Worm (Caenorhabditis elegans) whole organism, L1 larva: ENCODE measurements around the gene F23H12.7.

Source experiments
- C04F5.9 ChIP-seq: sonication (generic microtip); optimal IDR thresholded peaks from 2 replicates; lab custom pipeline; 2016; ENCODE audit warnings: missing genetic modification characterization, missing compliant biosample characterization
- C16A3.4 ChIP-seq: fragments of 150-350 bp; optimal IDR thresholded peaks from 2 replicates; lab custom pipeline; 2014; ENCODE audit warnings: missing biosample characterization, missing genetic modification characterization
- F16B12.6 ChIP-seq: fragments of 150-350 bp; optimal IDR thresholded peaks from 2 replicates; lab custom pipeline; 2014; ENCODE audit warnings: missing biosample characterization, missing genetic modification characterization
- aly-2 ChIP-seq: fragments of 150-350 bp; optimal IDR thresholded peaks from 2 replicates; lab custom pipeline; 2014; ENCODE audit warnings: missing biosample characterization, missing genetic modification characterization
- ama-1 ChIP-seq: fragments of 150-350 bp; optimal IDR thresholded peaks from 2 replicates; lab custom pipeline; 2014
- ceh-63 ChIP-seq: fragments of 200-800 bp; sonication (Bioruptor generic); optimal IDR thresholded peaks from 2 replicates; lab custom pipeline; 2018; ENCODE audit warnings: mild to moderate bottlenecking, missing genetic modification characterization, missing compliant biosample characterization
- ceh-8 ChIP-seq: fragments of 200-800 bp; sonication (Bioruptor generic); optimal IDR thresholded peaks from 2 replicates; lab custom pipeline; 2018; ENCODE audit warnings: mild to moderate bottlenecking, missing genetic modification characterization, moderate library complexity, missing compliant biosample characterization
- ceh-82 ChIP-seq, 3 experiments: fragments of 150-350 bp in 1 of 3; sonication (generic microtip) in 2 of 3; optimal IDR thresholded peaks; 2 replicates each; lab custom pipeline; 2014 to 2017; ENCODE audit warnings: missing biosample characterization in 3 of 3, missing genetic modification characterization in 3 of 3
- ceh-90 ChIP-seq: sonication (generic microtip); optimal IDR thresholded peaks from 2 replicates; lab custom pipeline; 2016; ENCODE audit warnings: missing genetic modification characterization, missing compliant biosample characterization
- dpl-1 ChIP-seq, 3 experiments: fragments of 150-350 bp in 2 of 3; sonication (generic microtip) in 1 of 3; optimal IDR thresholded peaks; 2 replicates each; lab custom pipeline; 2014 to 2017; ENCODE audit warnings: missing biosample characterization in 3 of 3, missing genetic modification characterization in 3 of 3, missing genetic modification reagents in 3 of 3
- dsc-1 ChIP-seq: sonication (generic microtip); optimal IDR thresholded peaks from 2 replicates; lab custom pipeline; 2016; ENCODE audit warnings: mild to moderate bottlenecking, missing genetic modification characterization, missing compliant biosample characterization
- efl-3 ChIP-seq: fragments of 200-800 bp; sonication (Bioruptor generic); optimal IDR thresholded peaks from 2 replicates; lab custom pipeline; 2018; ENCODE audit warnings: mild to moderate bottlenecking, missing genetic modification characterization, missing compliant biosample characterization
- elt-2 ChIP-seq: sonication (generic microtip); optimal IDR thresholded peaks from 2 replicates; lab custom pipeline; 2016; ENCODE audit warnings: missing genetic modification characterization, mild to moderate bottlenecking, inconsistent platforms, missing compliant biosample characterization, missing genetic modification reagents
- grh-1 ChIP-seq: fragments of 200-800 bp; sonication (Bioruptor generic); IDR thresholded peaks from 2 replicates; pipeline ENCODE4 v1.3.6; 2022; ENCODE audit warnings: missing genetic modification reagents, missing genetic modification characterization, missing compliant biosample characterization
- hlh-17 ChIP-seq: fragments of 200-800 bp; sonication (Bioruptor generic); optimal IDR thresholded peaks from 2 replicates; lab custom pipeline; 2018; ENCODE audit warnings: missing genetic modification characterization, mild to moderate bottlenecking, missing compliant biosample characterization, moderate library complexity, borderline replicate concordance
- hlh-4 ChIP-seq: sonication (generic microtip); optimal IDR thresholded peaks from 2 replicates; lab custom pipeline; 2016; ENCODE audit warnings: mild to moderate bottlenecking, missing genetic modification characterization, missing compliant biosample characterization
- hpl-2 ChIP-seq: fragments of 150-350 bp; optimal IDR thresholded peaks from 2 replicates; lab custom pipeline; 2014; ENCODE audit warnings: missing biosample characterization, missing genetic modification reagents, missing genetic modification characterization
- isw-1 ChIP-seq: fragments of 200-800 bp; sonication (Bioruptor generic); IDR thresholded peaks from 2 replicates; pipeline ENCODE4 v1.3.6; 2022; ENCODE audit warnings: missing genetic modification characterization, missing compliant biosample characterization
- lin-14 ChIP-seq: fragments of 200-800 bp; sonication (Bioruptor generic); optimal IDR thresholded peaks from 2 replicates; lab custom pipeline; 2018; ENCODE audit warnings: mild to moderate bottlenecking, missing genetic modification characterization, moderate library complexity, missing compliant biosample characterization
- lin-15B ChIP-seq: fragments of 150-350 bp; sonication (generic microtip); optimal IDR thresholded peaks from 3 replicates; lab custom pipeline; 2014; ENCODE audit warnings: missing biosample characterization, missing genetic modification characterization
- lin-39 ChIP-seq: fragments of 150-350 bp; optimal IDR thresholded peaks from 2 replicates; lab custom pipeline; 2014; ENCODE audit warnings: missing biosample characterization, missing genetic modification reagents, missing genetic modification characterization
- lsy-2 ChIP-seq, 2 experiments: fragments of 150-350 bp; optimal IDR thresholded peaks; 2 replicates each; lab custom pipeline; 2014; ENCODE audit warnings: missing biosample characterization in 2 of 2, missing genetic modification characterization in 2 of 2
- mab-9 ChIP-seq: fragments of 200-800 bp; sonication (Bioruptor generic); IDR thresholded peaks from 2 replicates; pipeline ENCODE4 v1.3.6; 2022; ENCODE audit warnings: missing genetic modification reagents, missing genetic modification characterization, missing compliant biosample characterization
- nhr-11 ChIP-seq: fragments of 150-350 bp; optimal IDR thresholded peaks from 2 replicates; lab custom pipeline; 2014; ENCODE audit warnings: missing biosample characterization, missing genetic modification characterization
- nhr-12 ChIP-seq: sonication (generic microtip); optimal IDR thresholded peaks from 2 replicates; lab custom pipeline; 2017; ENCODE audit warnings: missing biosample characterization, missing genetic modification characterization
- nhr-19 ChIP-seq: fragments of 200-800 bp; sonication (Bioruptor generic); conservative IDR thresholded peaks from 2 replicates; pipeline ENCODE4 v1.3.6; 2022; ENCODE audit warnings: missing genetic modification characterization, missing compliant biosample characterization
- nhr-20 ChIP-seq: sonication (generic microtip); optimal IDR thresholded peaks from 2 replicates; lab custom pipeline; 2016; ENCODE audit warnings: mild to moderate bottlenecking, missing genetic modification characterization, missing compliant biosample characterization
- nhr-28 ChIP-seq: fragments of 150-350 bp; optimal IDR thresholded peaks from 2 replicates; lab custom pipeline; 2014; ENCODE audit warnings: missing biosample characterization, missing genetic modification characterization
- nhr-71 ChIP-seq: sonication (generic microtip); optimal IDR thresholded peaks from 2 replicates; lab custom pipeline; 2016; ENCODE audit warnings: mild to moderate bottlenecking, missing genetic modification characterization, moderate library complexity, missing compliant biosample characterization
- nhr-77 ChIP-seq: fragments of 150-350 bp; optimal IDR thresholded peaks from 2 replicates; lab custom pipeline; 2014; ENCODE audit warnings: missing biosample characterization, missing genetic modification characterization
- pax-3 ChIP-seq: fragments of 200-800 bp; sonication (Bioruptor generic); optimal IDR thresholded peaks from 2 replicates; lab custom pipeline; 2018; ENCODE audit warnings: mild to moderate bottlenecking, missing genetic modification characterization, moderate library complexity, missing compliant biosample characterization
- rnt-1 ChIP-seq: sonication (generic microtip); optimal IDR thresholded peaks from 2 replicates; lab custom pipeline; 2016; ENCODE audit warnings: mild to moderate bottlenecking, missing genetic modification characterization, moderate library complexity, missing compliant biosample characterization
- snpc-4 ChIP-seq: fragments of 150-350 bp; optimal IDR thresholded peaks from 2 replicates; lab custom pipeline; 2014; ENCODE audit warnings: missing biosample characterization, missing genetic modification characterization
- sox-4 ChIP-seq: sonication (generic microtip); optimal IDR thresholded peaks from 2 replicates; lab custom pipeline; 2016; ENCODE audit warnings: missing genetic modification characterization, missing compliant biosample characterization
- sptf-1 ChIP-seq: fragments of 150-350 bp; optimal IDR thresholded peaks from 2 replicates; lab custom pipeline; 2014; ENCODE audit warnings: missing biosample characterization, missing genetic modification characterization
- sup-37 ChIP-seq: fragments of 200-800 bp; sonication (Bioruptor generic); optimal IDR thresholded peaks from 2 replicates; lab custom pipeline; 2018; ENCODE audit warnings: mild to moderate bottlenecking, missing genetic modification characterization, missing compliant biosample characterization
- swsn-7 ChIP-seq: sonication (generic microtip); optimal IDR thresholded peaks from 2 replicates; lab custom pipeline; 2016; ENCODE audit warnings: missing genetic modification characterization, missing compliant biosample characterization
- tbx-2 ChIP-seq: sonication (generic microtip); optimal IDR thresholded peaks from 2 replicates; lab custom pipeline; 2016; ENCODE audit warnings: missing genetic modification characterization, missing compliant biosample characterization
- tlp-1 ChIP-seq: fragments of 150-350 bp; optimal IDR thresholded peaks from 2 replicates; lab custom pipeline; 2014; ENCODE audit warnings: missing biosample characterization, missing genetic modification characterization
- unc-130 ChIP-seq: fragments of 150-350 bp; optimal IDR thresholded peaks from 2 replicates; lab custom pipeline; 2017; ENCODE audit warnings: missing biosample characterization, missing genetic modification characterization, inconsistent platforms
- unc-86 ChIP-seq: sonication (generic microtip); optimal IDR thresholded peaks from 2 replicates; lab custom pipeline; 2016; ENCODE audit warnings: missing genetic modification characterization, missing compliant biosample characterization
- unc-98 ChIP-seq: fragments of 200-800 bp; sonication (Bioruptor generic); IDR thresholded peaks from 2 replicates; pipeline ENCODE4 v1.3.6; 2022; ENCODE audit warnings: missing genetic modification characterization, missing compliant biosample characterization
- xbp-1 ChIP-seq: sonication (generic microtip); optimal IDR thresholded peaks from 2 replicates; lab custom pipeline; 2016; ENCODE audit warnings: missing genetic modification characterization, missing compliant biosample characterization
- zag-1 ChIP-seq: fragments of 150-350 bp; optimal IDR thresholded peaks from 2 replicates; lab custom pipeline; 2014; ENCODE audit warnings: missing biosample characterization, missing genetic modification characterization
- ztf-4 ChIP-seq: fragments of 150-350 bp; optimal IDR thresholded peaks from 2 replicates; lab custom pipeline; 2014; ENCODE audit warnings: missing biosample characterization, missing genetic modification characterization

F23H12.7 gene

DNA sequence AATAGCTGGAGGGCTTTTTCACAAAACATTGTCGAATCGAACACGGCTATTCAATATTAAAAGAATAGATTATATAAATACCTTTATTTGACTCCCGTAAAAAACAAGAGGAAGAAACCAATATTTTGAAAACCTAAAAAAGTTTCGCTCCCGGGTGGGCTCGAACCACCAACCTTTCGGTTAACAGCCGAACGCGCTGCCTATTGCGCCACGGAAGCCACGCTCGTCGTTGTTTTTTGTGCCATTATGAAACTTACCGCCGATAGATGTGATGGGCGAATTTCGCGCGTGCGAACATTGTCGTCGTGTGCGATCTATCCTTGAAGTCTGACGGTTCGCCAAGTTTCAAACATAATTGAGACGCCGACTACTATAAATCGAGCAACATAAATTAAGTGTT is 39.7 kb upstream of the F23H12.7 start (continued):
- peak; percentile 50 for TF ChIP-seq rnt-1 (tag; lab: Kevin White, UChicago)
- no peak for TF ChIP-seq tlp-1 (tag; lab: Kevin White, UChicago)
- peak; percentile 38; the same call in 1 of the 2 replicates for TF ChIP-seq nhr-19 (GFP tag; lab: Robert Waterston, UW)
- no peak for TF ChIP-seq isw-1 (GFP tag; lab: Robert Waterston, UW)

ce11 chrV:12334387-12334786 is 37.1 kb upstream of the F23H12.7 start:
- TF ChIP-seq nhr-77 (tag; lab: Kevin White, UChicago) (no peak), lsy-2 (tag; optimal IDR thresholded peaks at IDR 0.05; lab: Kevin White, UChicago) (peak in 1 of 2 experiments; percentile 23), dpl-1 (GFP tag; optimal IDR thresholded peaks at IDR 0.05; lab: Kevin White, UChicago) (no peak), hlh-17 (no peak), lin-14 (GFP tag; lab: Kevin White, UChicago) (peak; percentile 62), nhr-19 (GFP tag; lab: Robert Waterston, UW) (0 out of 2 replicates have a peak, but pooled peaks have one; percentile 13), rnt-1 (tag; lab: Kevin White, UChicago) (peak; percentile 61), xbp-1 (tag; lab: Kevin White, UChicago) (no peak), tlp-1 (tag; lab: Kevin White, UChicago) (no peak), dsc-1 (tag; lab: Kevin White, UChicago) (no peak), nhr-71 (tag; lab: Kevin White, UChicago) (peak; percentile 57), unc-130 (tag; lab: Kevin White, UChicago) (peak; percentile 2)

DNA sequence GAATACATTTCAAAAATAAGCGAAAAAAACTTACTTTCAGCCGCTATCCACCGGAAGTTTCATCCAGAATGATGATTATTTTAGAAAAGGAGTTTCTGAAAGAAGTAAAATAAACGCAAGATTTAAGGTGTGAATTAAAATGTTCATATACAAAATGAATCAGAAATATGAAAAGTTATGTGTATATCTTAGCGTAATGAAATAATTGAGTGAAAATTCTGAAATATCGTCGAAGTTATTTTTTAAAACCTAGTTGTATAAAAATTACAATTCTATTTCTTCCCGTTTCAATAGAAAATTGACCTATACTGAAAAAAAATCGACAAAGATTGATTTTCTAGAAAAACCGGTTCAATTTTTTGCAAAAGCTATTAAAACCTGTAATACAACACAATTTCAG is 33.6 kb upstream of the F23H12.7 start, which contains the start of gene twk-13:
TSS of gene twk-13 (minus strand) at position 101 of the 400 bp plus-strand sequence.
- TF ChIP-seq ceh-8 (GFP tag; lab: Kevin White, UChicago) (no peak), nhr-77 (tag; lab: Kevin White, UChicago) (no peak), ceh-82 (tag; optimal IDR thresholded peaks at IDR 0.05; lab: Kevin White, UChicago) (no peak), nhr-11 (tag; lab: Kevin White, UChicago) (no peak), aly-2 (tag; lab: Kevin White, UChicago) (no peak), tbx-2 (tag; lab: Kevin White, UChicago) (no peak), ceh-90 (no peak), unc-86 (tag; lab: Kevin White, UChicago) (no peak), rnt-1 (tag; lab: Kevin White, UChicago) (no peak), sox-4 (tag; lab: Kevin White, UChicago) (no peak), F16B12.6 (no peak), zag-1 (no peak), sptf-1 (tag; lab: Kevin White, UChicago) (no peak), snpc-4 (tag; lab: Kevin White, UChicago) (no peak)

- TF ChIP-seq hpl-2 (GFP tag; lab: Kevin White, UChicago) (peak; percentile 69), nhr-20 (tag; lab: Kevin White, UChicago) (peak; percentile 95), pax-3 (tag; lab: Kevin White, UChicago) (peak; percentile 95), lin-15B (peak; percentile 84), ama-1 (lab: Kevin White, UChicago) (peak; percentile 83), tlp-1 (tag; lab: Kevin White, UChicago) (no peak), ceh-90 (peak; percentile 40), ceh-63 (GFP tag; lab: Kevin White, UChicago) (no peak), nhr-12 (tag; lab: Kevin White, UChicago) (no peak), C04F5.9 (tag; lab: Kevin White, UChicago) (peak; percentile 62), efl-3 (GFP tag; lab: Kevin White, UChicago) (peak; percentile 44), nhr-77 (tag; lab: Kevin White, UChicago) (peak; percentile 84), ceh-82 (tag; optimal IDR thresholded peaks at IDR 0.05; lab: Kevin White, UChicago) (peak; percentile 93 to 96 (median 94)), C16A3.4 (peak; percentile 96), nhr-19 (GFP tag; lab: Robert Waterston, UW) (peak; percentile 96), unc-86 (tag; lab: Kevin White, UChicago) (peak; percentile 92), unc-98 (peak; percentile 55; the same call in 1 of the 2 replicates), nhr-28 (tag; lab: Kevin White, UChicago) (no peak), hlh-4 (tag; lab: Kevin White, UChicago) (no peak), lin-39 (tag; lab: Kevin White, UChicago) (peak; percentile 95), grh-1 (GFP tag; lab: Robert Waterston, UW) (peak; percentile 93), swsn-7 (tag; lab: Kevin White, UChicago) (peak; percentile 95), F16B12.6 (peak; percentile 52), mab-9 (GFP tag; lab: Robert Waterston, UW) (peak; percentile 89), ztf-4 (peak; percentile 87), dpl-1 (GFP tag; optimal IDR thresholded peaks at IDR 0.05; lab: Kevin White, UChicago) (peak; percentile 98 to 99 (median 99)), elt-2 (tag; lab: Kevin White, UChicago) (peak; percentile 72), sup-37 (peak; percentile 78)
Observed at ce11 chrV:12343419-12343969, 28.0 kb upstream of the F23H12.7 start, which contains the start of gene tomm-20. tomm-20 (minus strand) TSS chrV:12343469.
